Worm (Caenorhabditis elegans): ENCODE data around the gene ints-7.

- TF ChIP-seq W03F9.2 (tag; optimal IDR thresholded peaks at IDR 0.05) (no peak), dao-5 (tag; optimal IDR thresholded peaks at IDR 0.05) (no peak)
These were observed 37.9 kb upstream of the ints-7 start, which contains the start of gene F54D5.9 for ce11 chrII:11544714-11545113.

Data from whole organism, L4/young adult.